Worm (Caenorhabditis elegans) whole organism, early embryonic: ENCODE data around the gene nlp-81.

Experiments used
- B0310.2 ChIP-seq: sonication (generic microtip); optimal IDR thresholded peaks from 2 replicates; lab custom pipeline; 2016; ENCODE audit warnings: mild to moderate bottlenecking, missing genetic modification characterization, missing compliant biosample characterization
- aly-1 ChIP-seq: sonication (generic microtip); optimal IDR thresholded peaks from 2 replicates; lab custom pipeline; 2016; ENCODE audit warnings: missing genetic modification characterization, missing compliant biosample characterization
- ama-1 ChIP-seq: fragments of 150-350 bp; optimal IDR thresholded peaks from 2 replicates; lab custom pipeline; 2014
- ceh-13 ChIP-seq: fragments of 200-800 bp; sonication (Bioruptor generic); optimal IDR thresholded peaks from 2 replicates; lab custom pipeline; 2018; ENCODE audit warnings: mild to moderate bottlenecking, missing genetic modification characterization, missing compliant biosample characterization
- ceh-36 ChIP-seq: sonication (generic microtip); optimal IDR thresholded peaks from 2 replicates; lab custom pipeline; 2016; ENCODE audit warnings: missing genetic modification characterization, inconsistent platforms, missing compliant biosample characterization
- ets-7 ChIP-seq: sonication (generic microtip); optimal IDR thresholded peaks from 2 replicates; lab custom pipeline; 2016; ENCODE audit warnings: missing genotype, missing genetic modification characterization, missing compliant biosample characterization
- flt-1 ChIP-seq: fragments of 200-800 bp; sonication (Bioruptor generic); IDR thresholded peaks from 2 replicates; pipeline ENCODE4 v1.3.6; 2022; ENCODE audit warnings: missing genetic modification characterization, missing compliant biosample characterization
- hmbx-1 ChIP-seq: sonication (generic microtip); optimal IDR thresholded peaks from 2 replicates; lab custom pipeline; 2016; ENCODE audit warnings: mild to moderate bottlenecking, missing genetic modification characterization, missing compliant biosample characterization
- hmg-4 ChIP-seq: fragments of 200-800 bp; sonication (Bioruptor generic); optimal IDR thresholded peaks from 2 replicates; lab custom pipeline; 2018; ENCODE audit warnings: mild to moderate bottlenecking, missing genetic modification characterization, missing compliant biosample characterization
- pes-1 ChIP-seq: fragments of 200-800 bp; sonication (Bioruptor generic); IDR thresholded peaks from 2 replicates; pipeline ENCODE4 v1.3.6; 2022; ENCODE audit warnings: missing genetic modification reagents, missing genetic modification characterization, missing compliant biosample characterization
- tbx-11 ChIP-seq: fragments of 200-800 bp; sonication (Bioruptor generic); IDR thresholded peaks from 2 replicates; pipeline ENCODE4 v1.3.6; 2022; ENCODE audit warnings: missing genetic modification characterization, missing compliant biosample characterization
- tbx-37 ChIP-seq: fragments of 200-800 bp; sonication (Bioruptor generic); conservative IDR thresholded peaks from 2 replicates; pipeline ENCODE4 v1.3.6; 2022; ENCODE audit warnings: missing genetic modification reagents, missing genetic modification characterization, missing compliant biosample characterization
- tra-4 ChIP-seq: sonication (generic microtip); optimal IDR thresholded peaks from 2 replicates; lab custom pipeline; 2017; ENCODE audit warnings: missing genetic modification characterization, missing compliant biosample characterization

DNA sequence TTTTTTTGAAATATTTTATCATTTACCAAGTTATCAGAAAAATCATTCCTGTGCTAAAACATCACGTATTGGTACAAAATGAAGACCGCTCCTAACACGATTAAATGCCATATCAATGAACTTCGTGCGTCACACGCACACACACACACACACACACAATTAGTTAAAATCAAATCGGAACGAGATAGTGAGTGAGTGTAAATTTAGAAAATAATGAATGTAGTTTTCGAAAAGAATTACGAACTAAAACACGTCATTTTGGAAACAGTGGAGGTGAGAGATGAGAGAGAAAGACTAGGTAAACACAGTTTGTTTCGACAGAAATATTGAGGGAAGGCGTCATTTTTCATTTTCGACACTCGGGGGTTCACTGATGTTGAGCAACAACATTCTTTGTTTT is 9.0 kb downstream of the nlp-81 start:
- TF ChIP-seq ceh-13 (GFP tag; lab: Kevin White, UChicago) (no peak), ama-1 (no peak), ets-7 (no peak), B0310.2 (no peak), tbx-11 (no peak), flt-1 (no peak), hmg-4 (GFP tag; lab: Kevin White, UChicago) (no peak), tra-4 (tag; lab: Kevin White, UChicago) (no peak), hmbx-1 (tag; lab: Kevin White, UChicago) (no peak), pes-1 (no peak), ceh-36 (tag; lab: Kevin White, UChicago) (no peak), aly-1 (no peak), tbx-37 (GFP tag; lab: Robert Waterston, UW) (no peak)
